Worm (Caenorhabditis elegans) whole organism, mixed stage, embryonic: ENCODE measurements around the gene rab-30.
A peak's percentile ranks its signal among the peaks of the same experiment; 100 is the strongest.

Experiments
- M03D4.4 ChIP-seq: sonication (generic microtip); optimal IDR thresholded peaks from 2 replicates; lab custom pipeline; 2017; ENCODE audit warnings: mild to moderate bottlenecking, missing genetic modification characterization, missing compliant biosample characterization
- bed-3 ChIP-seq: fragments of 200-800 bp; sonication (Bioruptor generic); optimal IDR thresholded peaks from 3 replicates; lab custom pipeline; 2018; ENCODE audit warnings: mild to moderate bottlenecking, missing genetic modification characterization, moderate library complexity, missing compliant biosample characterization
- blmp-1 ChIP-seq: fragments of 150-350 bp; optimal IDR thresholded peaks from 2 replicates; lab custom pipeline; 2014; ENCODE audit warnings: missing biosample characterization, missing genetic modification characterization
- ceh-39 ChIP-seq: fragments of 150-350 bp; optimal IDR thresholded peaks from 2 replicates; lab custom pipeline; 2014; ENCODE audit warnings: missing biosample characterization, missing genetic modification characterization
- ceh-43 ChIP-seq: fragments of 200-800 bp; sonication (Bioruptor generic); optimal IDR thresholded peaks from 2 replicates; lab custom pipeline; 2018; ENCODE audit warnings: mild to moderate bottlenecking, missing genetic modification characterization, moderate library complexity, missing compliant biosample characterization
- ceh-83 ChIP-seq: fragments of 200-800 bp; sonication (Bioruptor generic); optimal IDR thresholded peaks from 2 replicates; lab custom pipeline; 2018; ENCODE audit warnings: mild to moderate bottlenecking, missing genetic modification characterization, missing compliant biosample characterization
- ces-1 ChIP-seq: fragments of 150-350 bp; optimal IDR thresholded peaks from 2 replicates; lab custom pipeline; 2014; ENCODE audit warnings: missing biosample characterization, missing genetic modification reagents, missing genetic modification characterization
- cnd-1 ChIP-seq: fragments of 200-800 bp; sonication (Bioruptor generic); optimal IDR thresholded peaks from 2 replicates; lab custom pipeline; 2018; ENCODE audit warnings: mild to moderate bottlenecking, missing genetic modification characterization, missing compliant biosample characterization
- drap-1 ChIP-seq: fragments of 200-800 bp; sonication (Bioruptor generic); optimal IDR thresholded peaks from 3 replicates; lab custom pipeline; 2018; ENCODE audit warnings: mild to moderate bottlenecking, missing genetic modification characterization, missing compliant biosample characterization
- elt-1 ChIP-seq: sonication (generic microtip); optimal IDR thresholded peaks from 2 replicates; lab custom pipeline; 2017; ENCODE audit warnings: missing genetic modification characterization, mild to moderate bottlenecking, missing compliant biosample characterization, antibody characterized with exemption, moderate library complexity, borderline replicate concordance; ENCODE audit not compliant: insufficient read depth
- elt-3 ChIP-seq: fragments of 150-350 bp; optimal IDR thresholded peaks from 2 replicates; lab custom pipeline; 2014; ENCODE audit warnings: missing biosample characterization, missing genetic modification characterization
- flh-1 ChIP-seq: fragments of 200-800 bp; sonication (Bioruptor generic); optimal IDR thresholded peaks from 2 replicates; lab custom pipeline; 2018; ENCODE audit warnings: mild to moderate bottlenecking, missing genetic modification characterization, moderate library complexity, missing compliant biosample characterization
- ham-2 ChIP-seq: fragments of 200-800 bp; sonication (Bioruptor generic); optimal IDR thresholded peaks from 2 replicates; lab custom pipeline; 2018; ENCODE audit warnings: mild to moderate bottlenecking, missing genetic modification characterization, missing compliant biosample characterization
- hlh-1 ChIP-seq: fragments of 150-350 bp; optimal IDR thresholded peaks from 2 replicates; lab custom pipeline; 2014; ENCODE audit warnings: missing biosample characterization, missing genetic modification reagents, missing genetic modification characterization
- lin-13 ChIP-seq: fragments of 150-350 bp; optimal IDR thresholded peaks from 2 replicates; lab custom pipeline; 2014; ENCODE audit warnings: missing biosample characterization, missing genetic modification characterization
- lin-32 ChIP-seq: fragments of 200-800 bp; sonication (Bioruptor generic); optimal IDR thresholded peaks from 2 replicates; lab custom pipeline; 2018; ENCODE audit warnings: mild to moderate bottlenecking, missing genetic modification characterization, missing compliant biosample characterization
- lsy-2 ChIP-seq: fragments of 150-350 bp; optimal IDR thresholded peaks from 2 replicates; lab custom pipeline; 2014; ENCODE audit warnings: missing biosample characterization, missing genetic modification characterization
- mab-5 ChIP-seq: fragments of 150-350 bp; optimal IDR thresholded peaks from 2 replicates; lab custom pipeline; 2014; ENCODE audit warnings: missing biosample characterization, missing genetic modification characterization
- mep-1 ChIP-seq: fragments of 150-350 bp; optimal IDR thresholded peaks from 2 replicates; lab custom pipeline; 2017; ENCODE audit warnings: missing biosample characterization, missing genetic modification reagents, missing genetic modification characterization, inconsistent platforms
- mls-2 ChIP-seq: sonication (generic microtip); optimal IDR thresholded peaks from 2 replicates; lab custom pipeline; 2016; ENCODE audit warnings: mild to moderate bottlenecking, missing genetic modification characterization, moderate library complexity, missing compliant biosample characterization
- nhr-12 ChIP-seq: fragments of 150-350 bp; optimal IDR thresholded peaks from 2 replicates; lab custom pipeline; 2014; ENCODE audit warnings: missing biosample characterization, missing genetic modification characterization
- nhr-2 ChIP-seq: fragments of 150-350 bp; optimal IDR thresholded peaks from 2 replicates; lab custom pipeline; 2014; ENCODE audit warnings: missing biosample characterization, missing genetic modification characterization
- nhr-237 ChIP-seq: fragments of 150-350 bp; optimal IDR thresholded peaks from 2 replicates; lab custom pipeline; 2014; ENCODE audit warnings: missing biosample characterization, missing genetic modification characterization
- nhr-28 ChIP-seq: fragments of 150-350 bp; optimal IDR thresholded peaks from 2 replicates; lab custom pipeline; 2014; ENCODE audit warnings: missing biosample characterization, missing genetic modification characterization
- nhr-76 ChIP-seq: sonication (generic microtip); optimal IDR thresholded peaks from 2 replicates; lab custom pipeline; 2017; ENCODE audit warnings: missing biosample characterization, missing genetic modification characterization
- pha-4 ChIP-seq: fragments of 150-350 bp; optimal IDR thresholded peaks from 2 replicates; lab custom pipeline; 2018; ENCODE audit warnings: missing biosample characterization, missing genetic modification reagents, missing genetic modification characterization
- sem-2 ChIP-seq: fragments of 200-800 bp; sonication (Bioruptor generic); optimal IDR thresholded peaks from 2 replicates; lab custom pipeline; 2018; ENCODE audit warnings: mild to moderate bottlenecking, missing genetic modification characterization, missing compliant biosample characterization
- snpc-4 ChIP-seq: fragments of 150-350 bp; optimal IDR thresholded peaks from 2 replicates; lab custom pipeline; 2014; ENCODE audit warnings: missing biosample characterization, missing genetic modification characterization
- tbx-8 ChIP-seq: fragments of 200-800 bp; sonication (Bioruptor generic); optimal IDR thresholded peaks from 2 replicates; lab custom pipeline; 2018; ENCODE audit warnings: mild to moderate bottlenecking, missing genetic modification characterization, moderate library complexity, missing compliant biosample characterization
- unc-120 ChIP-seq: sonication (generic microtip); optimal IDR thresholded peaks from 2 replicates; lab custom pipeline; 2017; ENCODE audit warnings: missing genetic modification characterization, missing compliant biosample characterization; ENCODE audit not compliant: poor library complexity, severe bottlenecking
- unc-39 ChIP-seq: fragments of 150-350 bp; optimal IDR thresholded peaks from 2 replicates; lab custom pipeline; 2014; ENCODE audit warnings: missing biosample characterization, missing genetic modification characterization
- unc-62 ChIP-seq: fragments of 150-350 bp; optimal IDR thresholded peaks from 2 replicates; lab custom pipeline; 2014; ENCODE audit warnings: missing biosample characterization, missing genetic modification reagents, missing genetic modification characterization
- zip-8 ChIP-seq: fragments of 150-350 bp; optimal IDR thresholded peaks from 2 replicates; lab custom pipeline; 2014; ENCODE audit warnings: missing biosample characterization, missing genetic modification characterization
- ztf-11 ChIP-seq: fragments of 150-350 bp; optimal IDR thresholded peaks from 2 replicates; lab custom pipeline; 2014; ENCODE audit warnings: missing biosample characterization, missing genetic modification characterization

Gene rab-30

ce11 chrIII:10520523-10520922 is 39.9 kb upstream of the rab-30 start, which contains the start of gene unc-49:
Gene unc-49 (plus strand): TSS chrIII:10520762.
- TF ChIP-seq ceh-39 (tag; lab: Kevin White, UChicago) (no peak), unc-120 (tag; lab: Kevin White, UChicago) (peak; percentile 47), mls-2 (no peak), ztf-11 (tag; lab: Kevin White, UChicago) (no peak), pha-4 (tag; lab: Kevin White, UChicago) (no peak), blmp-1 (tag; lab: Kevin White, UChicago) (no peak), elt-3 (no peak), elt-1 (tag; lab: Kevin White, UChicago) (no peak), unc-62 (peak; percentile 22), flh-1 (no peak), mab-5 (tag; lab: Kevin White, UChicago) (no peak), nhr-28 (tag; lab: Kevin White, UChicago) (no peak), nhr-12 (tag; lab: Kevin White, UChicago) (no peak), ham-2 (GFP tag; lab: Kevin White, UChicago) (no peak), lin-32 (no peak), ceh-43 (no peak), hlh-1 (tag; lab: Kevin White, UChicago) (peak; percentile 62), nhr-2 (no peak), ces-1 (no peak), tbx-8 (GFP tag; lab: Kevin White, UChicago) (no peak), sem-2 (GFP tag; lab: Kevin White, UChicago) (no peak), unc-39 (tag; lab: Kevin White, UChicago) (no peak), drap-1 (no peak)

DNA sequence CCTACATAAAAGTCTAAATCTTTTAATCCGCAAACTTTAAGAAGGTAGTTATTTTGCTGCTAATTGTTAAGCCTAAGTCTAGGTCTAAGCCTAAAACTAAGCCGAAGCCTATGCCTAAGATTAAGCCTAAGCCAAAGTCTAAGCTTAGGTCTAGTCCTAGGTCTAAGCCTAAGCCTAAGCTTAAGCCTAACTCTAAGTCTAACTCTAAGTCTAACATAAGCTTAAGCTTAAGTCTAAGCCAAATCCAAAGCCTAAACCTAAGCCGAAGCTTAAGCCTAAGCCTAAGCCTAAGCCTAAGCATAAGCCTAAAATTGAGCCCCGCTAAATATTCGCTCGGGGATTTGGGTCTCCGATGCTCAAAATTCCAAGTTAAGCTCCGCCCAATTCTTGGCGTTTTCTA is 39.2 kb upstream of the rab-30 start:
- no peak for TF ChIP-seq bed-3
- no peak for TF ChIP-seq blmp-1 (tag; lab: Kevin White, UChicago)
- TF ChIP-seq tbx-8 (GFP tag; lab: Kevin White, UChicago), result no peak
- no peak for TF ChIP-seq mls-2
- TF ChIP-seq M03D4.4, result no peak
- TF ChIP-seq ham-2 (GFP tag; lab: Kevin White, UChicago), result no peak
- no peak for TF ChIP-seq flh-1
- no peak for TF ChIP-seq nhr-12 (tag; lab: Kevin White, UChicago)
- TF ChIP-seq zip-8 (tag; lab: Kevin White, UChicago), result no peak

DNA sequence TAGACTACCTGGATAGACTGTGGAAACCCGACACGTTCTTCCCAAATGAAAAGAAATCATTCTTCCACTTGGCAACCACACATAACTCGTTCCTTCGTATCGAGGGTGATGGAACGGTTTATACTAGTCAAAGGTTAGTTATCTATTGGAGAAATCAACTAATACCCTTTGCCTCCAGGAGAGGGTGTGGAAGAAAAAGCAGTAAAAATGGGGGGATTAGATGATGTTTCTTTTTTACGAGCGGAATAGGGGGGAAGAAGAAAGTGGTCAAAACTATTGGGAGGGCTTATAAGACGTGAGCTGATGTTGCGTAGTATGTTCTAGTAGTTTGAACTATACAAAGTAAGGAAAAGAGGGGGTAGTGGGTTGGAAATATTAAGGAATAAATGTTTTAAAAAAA is 37.4 kb upstream of the rab-30 start:
- TF ChIP-seq nhr-12 (tag; lab: Kevin White, UChicago), result no peak
- TF ChIP-seq ceh-39 (tag; lab: Kevin White, UChicago), result no peak
- TF ChIP-seq pha-4 (tag; lab: Kevin White, UChicago), result no peak
- no peak for TF ChIP-seq nhr-237 (tag; lab: Kevin White, UChicago)
- TF ChIP-seq lin-13 (tag; lab: Kevin White, UChicago), result no peak
- TF ChIP-seq nhr-28 (tag; lab: Kevin White, UChicago), result no peak
- no peak for TF ChIP-seq ces-1
- TF ChIP-seq unc-120 (tag; lab: Kevin White, UChicago), result no peak
- no peak for TF ChIP-seq ztf-11 (tag; lab: Kevin White, UChicago)
- TF ChIP-seq nhr-76 (tag; lab: Kevin White, UChicago), result no peak
- TF ChIP-seq blmp-1 (tag; lab: Kevin White, UChicago), result no peak
- TF ChIP-seq cnd-1 (tag; lab: Kevin White, UChicago), result no peak
- TF ChIP-seq ham-2 (GFP tag; lab: Kevin White, UChicago), result no peak
- no peak for TF ChIP-seq snpc-4 (tag; lab: Kevin White, UChicago)
- no peak for TF ChIP-seq ceh-83 (GFP tag; lab: Kevin White, UChicago)
- no peak for TF ChIP-seq lsy-2 (tag; lab: Kevin White, UChicago)

ce11 chrIII:10524823-10525222 is 35.6 kb upstream of the rab-30 start:
- TF ChIP-seq ceh-43 (no peak), nhr-76 (tag; lab: Kevin White, UChicago) (no peak), snpc-4 (tag; lab: Kevin White, UChicago) (no peak), nhr-12 (tag; lab: Kevin White, UChicago) (no peak), hlh-1 (tag; lab: Kevin White, UChicago) (no peak), lsy-2 (tag; lab: Kevin White, UChicago) (no peak), ztf-11 (tag; lab: Kevin White, UChicago) (no peak), mep-1 (tag; lab: Kevin White, UChicago) (no peak)
